Worm (Caenorhabditis elegans) whole organism, L2 larva: ENCODE data around the gene rpt-3.

ENCODE experiments used
- ama-1 ChIP-seq: fragments of 150-350 bp; optimal IDR thresholded peaks from 2 replicates; lab custom pipeline; 2018; ENCODE audit warnings: inconsistent platforms
- blmp-1 ChIP-seq: sonication (generic microtip); optimal IDR thresholded peaks from 2 replicates; lab custom pipeline; 2017; ENCODE audit warnings: missing genetic modification characterization, mild to moderate bottlenecking, missing compliant biosample characterization, antibody characterized with exemption, moderate library complexity; ENCODE audit not compliant: insufficient read depth
- skn-1 ChIP-seq: sonication (generic microtip); optimal IDR thresholded peaks from 2 replicates; lab custom pipeline; 2017; ENCODE audit warnings: missing biosample characterization, missing genetic modification characterization
- zag-1 ChIP-seq: fragments of 150-350 bp; optimal IDR thresholded peaks from 2 replicates; lab custom pipeline; 2014; ENCODE audit warnings: missing biosample characterization, missing genetic modification characterization

- TF ChIP-seq ama-1 (lab: Kevin White, UChicago) (no peak), zag-1 (tag; lab: Kevin White, UChicago) (no peak), blmp-1 (tag; lab: Kevin White, UChicago) (no peak), skn-1 (tag; lab: Kevin White, UChicago) (no peak)
Observed at ce11 chrIII:6464913-6465312, 24.7 kb upstream of the rpt-3 start, which contains the start of gene nduf-2.2.
